Fruit fly (Drosophila melanogaster) Kc167 (cell line): ENCODE results near the gene CG10581.

ENCODE experiments used
- Myc ChIP-seq: fragments of >200 bp; optimal IDR thresholded peaks from 2 replicates; lab custom pipeline; 2017; ENCODE audit warnings: missing external identifiers
- Sin3A ChIP-seq: fragments of >200 bp; optimal IDR thresholded peaks from 2 replicates; lab custom pipeline; 2018; ENCODE audit warnings: missing external identifiers
- h ChIP-seq: fragments of >200 bp; optimal IDR thresholded peaks from 3 replicates; lab custom pipeline; 2018; ENCODE audit warnings: missing external identifiers
- insv ChIP-seq: fragments of >200 bp; optimal IDR thresholded peaks from 3 replicates; lab custom pipeline; 2018; ENCODE audit warnings: missing external identifiers
- psq ChIP-seq: fragments of >200 bp; optimal IDR thresholded peaks from 2 replicates; lab custom pipeline; 2017; ENCODE audit warnings: missing external identifiers
- ttk ChIP-seq: sonication (Bioruptor generic); optimal IDR thresholded peaks from 2 replicates; lab custom pipeline; 2017; ENCODE audit warnings: missing external identifiers

Gene CG10581

dm6 chr3L:21047734-21048657 lies 14.0 kb upstream of the CG10581 start:
- TF ChIP-seq ttk (no peak), Sin3A (lab: Kevin White, UChicago) (no peak), psq (lab: Kevin White, UChicago) (no peak), Myc (no peak), insv (lab: Kevin White, UChicago) (no peak), h (lab: Kevin White, UChicago) (no peak)

dm6 chr3L:21047037-21047436 lies 13.0 kb upstream of the CG10581 start:
- TF ChIP-seq h (lab: Kevin White, UChicago) (no peak), psq (lab: Kevin White, UChicago) (no peak), Myc (no peak), insv (lab: Kevin White, UChicago) (no peak), Sin3A (lab: Kevin White, UChicago) (no peak), ttk (no peak)

- no peak for TF ChIP-seq h (lab: Kevin White, UChicago)
- TF ChIP-seq ttk = no peak
- no peak for TF ChIP-seq Sin3A (lab: Kevin White, UChicago)
- no peak for TF ChIP-seq insv (lab: Kevin White, UChicago)
- no peak for TF ChIP-seq Myc
- no peak for TF ChIP-seq psq (lab: Kevin White, UChicago)
Measured at dm6 chr3L:21046107-21046708, 12.2 kb upstream of the CG10581 start.

dm6 chr3L:21044721-21045120 lies 10.7 kb upstream of the CG10581 start:
- no peak for TF ChIP-seq insv (lab: Kevin White, UChicago)
- TF ChIP-seq ttk = no peak
- TF ChIP-seq h (lab: Kevin White, UChicago) = no peak
- TF ChIP-seq Sin3A (lab: Kevin White, UChicago) = no peak
- no peak for TF ChIP-seq Myc
- no peak for TF ChIP-seq psq (lab: Kevin White, UChicago)

dm6 chr3L:21043894-21044682 lies 10.1 kb upstream of the CG10581 start:
- TF ChIP-seq psq (lab: Kevin White, UChicago) (no peak), Sin3A (lab: Kevin White, UChicago) (no peak), h (lab: Kevin White, UChicago) (no peak), insv (lab: Kevin White, UChicago) (no peak), ttk (no peak), Myc (no peak)

dm6 chr3L:21043435-21043834 lies 9.4 kb upstream of the CG10581 start:
- TF ChIP-seq insv (lab: Kevin White, UChicago) (no peak), h (lab: Kevin White, UChicago) (no peak), Sin3A (lab: Kevin White, UChicago) (no peak)

dm6 chr3L:21041952-21042933 lies 8.2 kb upstream of the CG10581 start:
- no peak for TF ChIP-seq insv (lab: Kevin White, UChicago)

- TF ChIP-seq psq (lab: Kevin White, UChicago) = no peak
- no peak for TF ChIP-seq Myc
Measured at dm6 chr3L:21040831-21041230, 6.8 kb upstream of the CG10581 start.

- TF ChIP-seq psq (lab: Kevin White, UChicago) (no peak), insv (lab: Kevin White, UChicago) (no peak), ttk (no peak), Sin3A (lab: Kevin White, UChicago) (no peak), Myc (no peak), h (lab: Kevin White, UChicago) (no peak)
Measured at dm6 chr3L:21037404-21037803, 3.4 kb upstream of the CG10581 start.

dm6 chr3L:21036257-21036957 lies 2.4 kb upstream of the CG10581 start:
- TF ChIP-seq h (lab: Kevin White, UChicago) (no peak), psq (lab: Kevin White, UChicago) (no peak), insv (lab: Kevin White, UChicago) (no peak), Myc (no peak), ttk (no peak), Sin3A (lab: Kevin White, UChicago) (no peak)

dm6 chr3L:21035231-21035630 lies 1.2 kb upstream of the CG10581 start:
- no peak for TF ChIP-seq h (lab: Kevin White, UChicago)
- TF ChIP-seq Sin3A (lab: Kevin White, UChicago) = no peak
- TF ChIP-seq ttk = no peak
- no peak for TF ChIP-seq psq (lab: Kevin White, UChicago)
- TF ChIP-seq insv (lab: Kevin White, UChicago) = no peak
- no peak for TF ChIP-seq Myc
